Fruit fly (Drosophila melanogaster) whole organism, embryonic: ENCODE results near the gene CG6041.

Source experiments
- Abd-B ChIP-seq: fragments of 200-800 bp; sonication (Bioruptor generic); optimal IDR thresholded peaks from 2 replicates; lab custom pipeline; 2018; ENCODE audit warnings: missing biosample characterization, mild to moderate bottlenecking, missing genetic modification characterization, moderate library complexity
- CG12236 ChIP-seq: fragments of 200-800 bp; sonication (Bioruptor generic); optimal IDR thresholded peaks from 2 replicates; lab custom pipeline; 2016; ENCODE audit warnings: missing biosample characterization, missing genetic modification characterization
- CG12299 ChIP-seq: fragments of 200-800 bp; sonication (Bioruptor generic); optimal IDR thresholded peaks from 2 replicates; lab custom pipeline; 2018; ENCODE audit warnings: missing biosample characterization, mild to moderate bottlenecking, missing genetic modification characterization
- CG12769 ChIP-seq: fragments of 200-800 bp; sonication (Bioruptor generic); optimal IDR thresholded peaks from 2 replicates; lab custom pipeline; 2019; ENCODE audit warnings: missing biosample characterization, mild to moderate bottlenecking, missing genetic modification characterization, moderate library complexity
- CG13287 ChIP-seq: fragments of 200-800 bp; sonication (Bioruptor generic); IDR thresholded peaks from 2 replicates; pipeline ENCODE4 v1.3.6; 2022; ENCODE audit warnings: missing biosample characterization, missing genetic modification characterization; ENCODE audit not compliant: partially characterized antibody
- CG1602 ChIP-seq: fragments of 200-800 bp; sonication (Bioruptor generic); optimal IDR thresholded peaks from 3 replicates; lab custom pipeline; 2016; ENCODE audit warnings: missing biosample characterization, missing genetic modification characterization
- CG16815 ChIP-seq: fragments of 200-800 bp; sonication (Bioruptor generic); optimal IDR thresholded peaks from 3 replicates; lab custom pipeline; 2017; ENCODE audit warnings: missing biosample characterization, mild to moderate bottlenecking, missing genetic modification characterization
- CG17385 ChIP-seq: fragments of 200-800 bp; sonication (Bioruptor generic); optimal IDR thresholded peaks from 3 replicates; lab custom pipeline; 2018; ENCODE audit warnings: missing biosample characterization, mild to moderate bottlenecking, missing genetic modification characterization
- CG2712 ChIP-seq: fragments of 200-800 bp; optimal IDR thresholded peaks from 3 replicates; lab custom pipeline; 2019; ENCODE audit warnings: missing biosample characterization, mild to moderate bottlenecking, missing genetic modification characterization, moderate library complexity
- CG31224 ChIP-seq: fragments of 200-800 bp; sonication (Bioruptor generic); IDR thresholded peaks from 2 replicates; pipeline ENCODE4 v1.3.6; 2022; ENCODE audit warnings: missing biosample characterization, missing genetic modification characterization
- CG31441 ChIP-seq: fragments of 200-800 bp; sonication (Bioruptor generic); IDR thresholded peaks from 2 replicates; pipeline ENCODE4 v1.3.6; 2022; ENCODE audit warnings: missing biosample characterization, missing genetic modification characterization
- CG32767 ChIP-seq: fragments of 200-800 bp; sonication (Bioruptor generic); IDR thresholded peaks from 2 replicates; pipeline ENCODE4 v1.3.6; 2022; ENCODE audit warnings: missing biosample characterization, missing genetic modification characterization
- CG34376 ChIP-seq: fragments of 200-800 bp; sonication (Bioruptor generic); optimal IDR thresholded peaks from 2 replicates; lab custom pipeline; 2018; ENCODE audit warnings: missing biosample characterization, mild to moderate bottlenecking, missing genetic modification characterization
- CG7271 ChIP-seq: fragments of 200-800 bp; sonication (Bioruptor generic); optimal IDR thresholded peaks from 2 replicates; lab custom pipeline; 2018; ENCODE audit warnings: missing biosample characterization, mild to moderate bottlenecking, missing genetic modification characterization, moderate library complexity
- CG9215 ChIP-seq: fragments of 200-800 bp; sonication (Bioruptor generic); IDR thresholded peaks from 2 replicates; pipeline ENCODE4 v1.3.6; 2022; ENCODE audit warnings: missing biosample characterization, missing genetic modification characterization
- CG9797 ChIP-seq: fragments of 200-800 bp; sonication (Bioruptor generic); optimal IDR thresholded peaks from 3 replicates; lab custom pipeline; 2018; ENCODE audit warnings: missing biosample characterization, mild to moderate bottlenecking, missing genetic modification characterization
- Dad ChIP-seq: fragments of 200-800 bp; sonication (Bioruptor generic); optimal IDR thresholded peaks from 3 replicates; lab custom pipeline; 2016; ENCODE audit warnings: missing biosample characterization, missing genetic modification characterization
- E2f2 ChIP-seq: fragments of 200-800 bp; sonication (Bioruptor generic); IDR thresholded peaks from 2 replicates; pipeline ENCODE4 v1.3.6; 2022; ENCODE audit warnings: missing biosample characterization, missing genetic modification characterization
- HmgZ ChIP-seq: fragments of 200-800 bp; sonication (Bioruptor generic); optimal IDR thresholded peaks from 2 replicates; lab custom pipeline; 2018; ENCODE audit warnings: missing biosample characterization, mild to moderate bottlenecking, missing genetic modification characterization
- Hr78 ChIP-seq, 2 experiments: fragments of 200-800 bp in 1 of 2; fragments of >200 bp in 1 of 2; sonication (Bioruptor generic) in 1 of 2; optimal IDR thresholded peaks; 2 replicates each; lab custom pipeline; 2017 to 2019; ENCODE audit warnings: missing biosample characterization in 2 of 2, missing genetic modification characterization in 2 of 2, mild to moderate bottlenecking in 1 of 2, moderate library complexity in 1 of 2
- Hsf ChIP-seq: fragments of 200-800 bp; sonication (Bioruptor generic); optimal IDR thresholded peaks from 3 replicates; lab custom pipeline; 2016; ENCODE audit warnings: missing biosample characterization, missing genetic modification characterization
- Lhr ChIP-seq: fragments of 200-800 bp; sonication (Bioruptor generic); optimal IDR thresholded peaks from 3 replicates; lab custom pipeline; 2017; ENCODE audit warnings: mild to moderate bottlenecking, missing biosample characterization, missing genetic modification reagents, missing genetic modification characterization
- NC2α ChIP-seq: fragments of 200-800 bp; sonication (Bioruptor generic); optimal IDR thresholded peaks from 2 replicates; lab custom pipeline; 2016; ENCODE audit warnings: missing biosample characterization, missing genetic modification characterization
- Sox100B ChIP-seq: fragments of 200-800 bp; sonication (Bioruptor generic); optimal IDR thresholded peaks from 3 replicates; lab custom pipeline; 2018; ENCODE audit warnings: missing biosample characterization, mild to moderate bottlenecking, missing genetic modification characterization
- ab ChIP-seq: fragments of 200-800 bp; sonication (Bioruptor generic); optimal IDR thresholded peaks from 2 replicates; lab custom pipeline; 2016; ENCODE audit warnings: missing biosample characterization, missing genetic modification characterization
- ara ChIP-seq: fragments of 200-800 bp; sonication (Bioruptor generic); IDR thresholded peaks from 2 replicates; pipeline ENCODE4 v1.3.6; 2022; ENCODE audit warnings: missing biosample characterization, missing genetic modification characterization
- chinmo ChIP-seq: fragments of 200-800 bp; sonication (Bioruptor generic); IDR thresholded peaks from 4 replicates; pipeline ENCODE4 v1.3.6; 2022; ENCODE audit warnings: missing biosample characterization, missing genetic modification characterization; ENCODE audit not compliant: partially characterized antibody
- croc ChIP-seq: fragments of 200-800 bp; sonication (Bioruptor generic); conservative IDR thresholded peaks from 3 replicates; pipeline ENCODE4 v1.3.6; 2022; ENCODE audit warnings: missing biosample characterization, missing genetic modification characterization
- crp ChIP-seq, 2 experiments: fragments of 200-800 bp; sonication (Bioruptor generic); optimal IDR thresholded peaks; 2 replicates in 1 of 2; 3 replicates in 1 of 2; lab custom pipeline; 2017; ENCODE audit warnings: missing biosample characterization in 2 of 2, missing genetic modification characterization in 2 of 2, mild to moderate bottlenecking in 1 of 2, moderate library complexity in 1 of 2
- dmrt99B ChIP-seq: fragments of 200-800 bp; sonication (Bioruptor generic); optimal IDR thresholded peaks from 2 replicates; lab custom pipeline; 2018; ENCODE audit warnings: missing biosample characterization, mild to moderate bottlenecking, missing genetic modification characterization, moderate library complexity
- eve ChIP-seq, 2 experiments: fragments of >200 bp; optimal IDR thresholded peaks; 2 replicates each; lab custom pipeline; 2017; ENCODE audit warnings: missing biosample characterization in 2 of 2, missing genetic modification characterization in 2 of 2
- gfzf ChIP-seq: fragments of 200-800 bp; sonication (Bioruptor generic); optimal IDR thresholded peaks from 2 replicates; lab custom pipeline; 2016; ENCODE audit warnings: missing biosample characterization, mild to moderate bottlenecking, missing genetic modification characterization, moderate library complexity
- klu ChIP-seq: fragments of 200-800 bp; sonication (Bioruptor generic); IDR thresholded peaks from 2 replicates; pipeline ENCODE4 v1.3.6; 2022; ENCODE audit warnings: missing biosample characterization, missing genetic modification characterization
- maf-S ChIP-seq: fragments of 200-800 bp; sonication (Bioruptor generic); optimal IDR thresholded peaks from 2 replicates; lab custom pipeline; 2016; ENCODE audit warnings: missing biosample characterization, missing genetic modification characterization
- oc ChIP-seq: fragments of 200-800 bp; sonication (Bioruptor generic); optimal IDR thresholded peaks from 2 replicates; lab custom pipeline; 2018; ENCODE audit warnings: missing biosample characterization, mild to moderate bottlenecking, missing genetic modification characterization, moderate library complexity
- odd ChIP-seq: fragments of 200-800 bp; sonication (Bioruptor generic); optimal IDR thresholded peaks from 2 replicates; lab custom pipeline; 2017; ENCODE audit warnings: missing biosample characterization, mild to moderate bottlenecking, missing genetic modification characterization
- p53 ChIP-seq: fragments of 200-800 bp; sonication (Bioruptor generic); optimal IDR thresholded peaks from 2 replicates; lab custom pipeline; 2016; ENCODE audit warnings: missing biosample characterization, missing genetic modification characterization
- prd ChIP-seq, 3 experiments: fragments of >200 bp in 2 of 3; fragments of 200-800 bp in 1 of 3; sonication (Bioruptor generic) in 1 of 3; optimal IDR thresholded peaks in 2 of 3; IDR thresholded peaks in 1 of 3; 2 replicates in 2 of 3; 3 replicates in 1 of 3; pipeline versions ENCODE4 v1.3.6 to Lab custom; 2017 to 2022; ENCODE audit warnings: missing biosample characterization in 1 of 3, missing genetic modification characterization in 1 of 3
- psq ChIP-seq: fragments of 200-800 bp; sonication (Bioruptor generic); optimal IDR thresholded peaks from 2 replicates; lab custom pipeline; 2017; ENCODE audit warnings: missing biosample characterization, missing genetic modification characterization
- ranshi ChIP-seq: fragments of 200-800 bp; sonication (Bioruptor generic); IDR thresholded peaks from 2 replicates; pipeline ENCODE4 v1.3.6; 2022; ENCODE audit warnings: missing biosample characterization, missing genetic modification characterization
- seq ChIP-seq: fragments of 200-800 bp; sonication (Bioruptor generic); IDR thresholded peaks from 2 replicates; pipeline ENCODE4 v1.3.6; 2022; ENCODE audit warnings: missing biosample characterization, missing genetic modification characterization
- stwl ChIP-seq: fragments of 200-800 bp; sonication (Bioruptor generic); optimal IDR thresholded peaks from 3 replicates; lab custom pipeline; 2018; ENCODE audit warnings: missing biosample characterization, mild to moderate bottlenecking, missing genetic modification characterization, moderate library complexity
- sug ChIP-seq: fragments of 200-800 bp; optimal IDR thresholded peaks from 2 replicates; lab custom pipeline; 2019; ENCODE audit warnings: missing biosample characterization, mild to moderate bottlenecking, missing genetic modification characterization, moderate library complexity
- unc-4 ChIP-seq: fragments of 200-800 bp; sonication (Bioruptor generic); IDR thresholded peaks from 2 replicates; pipeline ENCODE4 v1.3.6; 2022; ENCODE audit warnings: missing biosample characterization, missing genetic modification characterization; ENCODE audit not compliant: partially characterized antibody
- wor ChIP-seq: fragments of 200-800 bp; sonication (Bioruptor generic); IDR thresholded peaks from 2 replicates; pipeline ENCODE4 v1.3.6; 2022; ENCODE audit warnings: missing biosample characterization, missing genetic modification characterization
- yki ChIP-seq: fragments of >200 bp; optimal IDR thresholded peaks from 3 replicates; lab custom pipeline; 2018
- zfh2 ChIP-seq: fragments of 200-800 bp; sonication (Bioruptor generic); optimal IDR thresholded peaks from 2 replicates; lab custom pipeline; 2016; ENCODE audit warnings: missing biosample characterization, missing genetic modification characterization

CG6041 gene

dm6 chrX:5900146-5901093, 47.5 kb upstream of the CG6041 start, which contains the start of gene Act5C (continued):
- peak; percentile 77 for TF ChIP-seq klu (GFP tag; lab: Robert Waterston, UW)
- TF ChIP-seq Dad, result peak; percentile 90
- TF ChIP-seq CG31441, result peak; percentile 95
- TF ChIP-seq croc (GFP tag; lab: Robert Waterston, UW), result peak; percentile 92
- TF ChIP-seq p53 (GFP tag; lab: Kevin White, UChicago), result peak; percentile 81
- no peak for TF ChIP-seq prd (optimal IDR thresholded peaks at IDR 0.05; lab: Kevin White, UChicago)
- peak; percentile 95 for TF ChIP-seq prd (GFP tag; IDR thresholded peaks at IDR 0.05; lab: Robert Waterston, UW)
- TF ChIP-seq CG17385 (GFP tag; lab: Kevin White, UChicago), result peak; percentile 90
- TF ChIP-seq stwl, result peak; percentile 66
- peak; percentile 90 for TF ChIP-seq CG32767 (GFP tag; lab: Robert Waterston, UW)
- TF ChIP-seq odd, result peak; percentile 83
- TF ChIP-seq CG9215 (GFP tag; lab: Robert Waterston, UW), result peak; percentile 82
- peak; percentile 85 for TF ChIP-seq sug (tag; lab: Kevin White, UChicago)
- peak; percentile 95 for TF ChIP-seq dmrt99B (tag; lab: Kevin White, UChicago)
- peak; percentile 84 for TF ChIP-seq CG7271 (tag; lab: Kevin White, UChicago)
- TF ChIP-seq crp (GFP tag; optimal IDR thresholded peaks at IDR 0.05; lab: Kevin White, UChicago), result peak; percentile 23 to 70
- peak; percentile 91 for TF ChIP-seq zfh2 (GFP tag; lab: Kevin White, UChicago)
- peak; percentile 42 for TF ChIP-seq CG9797 (GFP tag; lab: Kevin White, UChicago)
- TF ChIP-seq CG13287, result no peak; the same call in 1 of the 2 replicates
- TF ChIP-seq Abd-B (GFP tag; lab: Kevin White, UChicago), result peak; percentile 90
- peak; percentile 75 for TF ChIP-seq CG34376 (GFP tag; lab: Kevin White, UChicago)
- peak; percentile 92 for TF ChIP-seq CG12299 (tag; lab: Kevin White, UChicago)
- TF ChIP-seq CG31224 (GFP tag; lab: Robert Waterston, UW), result peak; percentile 84
- TF ChIP-seq ab (GFP tag; lab: Kevin White, UChicago), result peak; percentile 92
- TF ChIP-seq unc-4 (GFP tag; lab: Robert Waterston, UW), result no peak
- no peak for TF ChIP-seq yki
- TF ChIP-seq E2f2 (GFP tag; lab: Robert Waterston, UW), result peak; percentile 80
- peak in 1 of 2 experiments; percentile 71 for TF ChIP-seq Hr78 (GFP tag; optimal IDR thresholded peaks at IDR 0.05; lab: Kevin White, UChicago)
- TF ChIP-seq NC2α (GFP tag; lab: Kevin White, UChicago), result peak; percentile 93
- peak; percentile 96 for TF ChIP-seq ara (GFP tag; lab: Robert Waterston, UW)
- peak; percentile 95 for TF ChIP-seq oc (tag; lab: Kevin White, UChicago)
- TF ChIP-seq chinmo (GFP tag; lab: Robert Waterston, UW), result peak; percentile 68; the same call in 2 of the 4 replicates
- TF ChIP-seq ranshi, result peak; percentile 90
- peak in 1 of 2 experiments; percentile 56 for TF ChIP-seq eve (GFP tag; optimal IDR thresholded peaks at IDR 0.05; lab: Kevin White, UChicago)
- peak; percentile 95 for TF ChIP-seq Hsf (GFP tag; lab: Kevin White, UChicago)
- TF ChIP-seq gfzf (GFP tag; lab: Kevin White, UChicago), result peak; percentile 11
- TF ChIP-seq HmgZ (tag; lab: Kevin White, UChicago), result peak; percentile 90
- peak; percentile 90 for TF ChIP-seq CG12236
- peak; percentile 74 for TF ChIP-seq psq
- TF ChIP-seq wor, result peak; percentile 74
- peak; percentile 91 for TF ChIP-seq maf-S (GFP tag; lab: Kevin White, UChicago)
- peak; percentile 87 for TF ChIP-seq seq (GFP tag; lab: Robert Waterston, UW)
- peak; percentile 96 for TF ChIP-seq CG2712 (tag; lab: Kevin White, UChicago)
- TF ChIP-seq CG12769 (tag; lab: Kevin White, UChicago), result peak; percentile 98
- TF ChIP-seq Sox100B, result peak; percentile 88
- peak; percentile 70 for TF ChIP-seq Lhr
- TF ChIP-seq CG1602 (GFP tag; lab: Kevin White, UChicago), result peak; percentile 94
- TF ChIP-seq CG16815 (GFP tag; lab: Kevin White, UChicago), result peak; percentile 92
